Worm (Caenorhabditis elegans) whole organism, L1 larva: ENCODE data around the gene ilys-6.

Experiments
- aha-1 ChIP-seq: fragments of 150-350 bp; optimal IDR thresholded peaks from 2 replicates; lab custom pipeline; 2014; ENCODE audit warnings: missing biosample characterization, missing genetic modification characterization
- blmp-1 ChIP-seq: fragments of 150-350 bp; optimal IDR thresholded peaks from 2 replicates; lab custom pipeline; 2014; ENCODE audit warnings: missing biosample characterization, missing genetic modification characterization
- ces-1 ChIP-seq: fragments of 150-350 bp; optimal IDR thresholded peaks from 2 replicates; lab custom pipeline; 2014; ENCODE audit warnings: missing biosample characterization, missing genetic modification reagents, missing genetic modification characterization
- egl-27 ChIP-seq, 2 experiments: fragments of 150-350 bp in 1 of 2; sonication (generic microtip); optimal IDR thresholded peaks; 3 replicates each; lab custom pipeline; 2017 to 2018; ENCODE audit warnings: missing biosample characterization in 2 of 2, missing genetic modification characterization in 2 of 2, missing genetic modification reagents in 2 of 2
- elt-3 ChIP-seq, 6 experiments: fragments of 150-350 bp in 1 of 6; sonication (generic microtip); optimal IDR thresholded peaks; 2 replicates each; lab custom pipeline; 2017 to 2018; ENCODE audit warnings: missing biosample characterization in 6 of 6, missing genetic modification characterization in 6 of 6, inconsistent platforms in 1 of 6
- fkh-10 ChIP-seq: sonication (generic microtip); optimal IDR thresholded peaks from 2 replicates; lab custom pipeline; 2017; ENCODE audit warnings: missing biosample characterization, missing genetic modification reagents, missing genetic modification characterization
- lin-35 ChIP-seq, 2 experiments: fragments of 150-350 bp; optimal IDR thresholded peaks; 2 replicates each; lab custom pipeline; 2014; ENCODE audit warnings: missing biosample characterization in 2 of 2, missing genetic modification characterization in 2 of 2, missing genetic modification reagents in 2 of 2
- unc-62 ChIP-seq: fragments of 150-350 bp; optimal IDR thresholded peaks from 2 replicates; lab custom pipeline; 2014; ENCODE audit warnings: missing biosample characterization, missing genetic modification reagents, missing genetic modification characterization

- TF ChIP-seq unc-62 (no peak), aha-1 (tag; lab: Kevin White, UChicago) (no peak), elt-3 (tag; optimal IDR thresholded peaks at IDR 0.05; lab: Kevin White, UChicago) (no peak), ces-1 (GFP tag; lab: Kevin White, UChicago) (no peak), blmp-1 (tag; lab: Kevin White, UChicago) (no peak), egl-27 (tag; optimal IDR thresholded peaks at IDR 0.05; lab: Kevin White, UChicago) (peak in 1 of 2 experiments; percentile 7), lin-35 (GFP tag; optimal IDR thresholded peaks at IDR 0.05; lab: Kevin White, UChicago) (peak in 1 of 2 experiments; percentile 63), fkh-10 (GFP tag; lab: Kevin White, UChicago) (peak; percentile 59)
Observed at ce11 chrIV:4034883-4035282, 28.6 kb downstream of the ilys-6 start, which contains the start of gene hlh-30.
